Fruit fly (Drosophila melanogaster) whole organism, embryonic: Measurements from ENCODE around the gene Spt3.

Source experiments
- Blimp-1 ChIP-seq: fragments of 200-800 bp; sonication (Bioruptor generic); optimal IDR thresholded peaks from 3 replicates; lab custom pipeline; 2018; ENCODE audit warnings: missing biosample characterization, missing genetic modification characterization, mild to moderate bottlenecking, moderate library complexity, missing genetic modification reagents
- CG10147 ChIP-seq: fragments of 200-800 bp; sonication (Bioruptor generic); optimal IDR thresholded peaks from 2 replicates; lab custom pipeline; 2019; ENCODE audit warnings: missing biosample characterization, mild to moderate bottlenecking, missing genetic modification characterization, moderate library complexity
- CG10959 ChIP-seq: fragments of 200-800 bp; sonication (Bioruptor generic); IDR thresholded peaks from 2 replicates; pipeline ENCODE4 v1.3.6; 2022; ENCODE audit warnings: missing biosample characterization, missing genetic modification characterization
- CG11085 ChIP-seq: fragments of 200-800 bp; sonication (Bioruptor generic); IDR thresholded peaks from 2 replicates; pipeline ENCODE4 v1.3.6; 2022; ENCODE audit warnings: missing biosample characterization, missing genetic modification characterization
- CG11560 ChIP-seq: fragments of 200-800 bp; sonication (Bioruptor generic); IDR thresholded peaks from 3 replicates; pipeline ENCODE4 v1.3.6; 2022; ENCODE audit warnings: missing biosample characterization, missing genetic modification characterization
- CG15269 ChIP-seq: fragments of 200-800 bp; sonication (Bioruptor generic); optimal IDR thresholded peaks from 2 replicates; lab custom pipeline; 2018; ENCODE audit warnings: missing biosample characterization, mild to moderate bottlenecking, missing genetic modification characterization, moderate library complexity
- CG17359 ChIP-seq: fragments of 200-800 bp; sonication (Bioruptor generic); optimal IDR thresholded peaks from 3 replicates; lab custom pipeline; 2018; ENCODE audit warnings: missing biosample characterization, mild to moderate bottlenecking, missing genetic modification characterization, moderate library complexity
- CG2199 ChIP-seq: fragments of 200-800 bp; sonication (Bioruptor generic); IDR thresholded peaks from 3 replicates; pipeline ENCODE4 v1.3.6; 2022; ENCODE audit warnings: missing biosample characterization, missing genetic modification characterization
- CG31224 ChIP-seq: fragments of 200-800 bp; sonication (Bioruptor generic); IDR thresholded peaks from 2 replicates; pipeline ENCODE4 v1.3.6; 2022; ENCODE audit warnings: missing biosample characterization, missing genetic modification characterization
- CG3163 ChIP-seq: fragments of 200-800 bp; sonication (Bioruptor generic); optimal IDR thresholded peaks from 3 replicates; lab custom pipeline; 2016; ENCODE audit warnings: missing biosample characterization, missing genetic modification characterization
- CG32767 ChIP-seq: fragments of 200-800 bp; sonication (Bioruptor generic); IDR thresholded peaks from 2 replicates; pipeline ENCODE4 v1.3.6; 2022; ENCODE audit warnings: missing biosample characterization, missing genetic modification characterization
- CG33213 ChIP-seq: fragments of 200-800 bp; sonication (Bioruptor generic); optimal IDR thresholded peaks from 3 replicates; lab custom pipeline; 2016; ENCODE audit warnings: missing biosample characterization, missing genetic modification characterization
- CG4730 ChIP-seq: fragments of 200-800 bp; sonication (Bioruptor generic); IDR thresholded peaks from 2 replicates; pipeline ENCODE4 v1.3.6; 2022; ENCODE audit warnings: missing biosample characterization, missing genetic modification characterization
- CG6791 ChIP-seq: fragments of 200-800 bp; sonication (Bioruptor generic); IDR thresholded peaks from 3 replicates; pipeline ENCODE4 v1.3.6; 2022; ENCODE audit warnings: missing biosample characterization, missing genetic modification characterization; ENCODE audit not compliant: partially characterized antibody
- CG7963 ChIP-seq: fragments of 200-800 bp; sonication (Bioruptor generic); IDR thresholded peaks from 3 replicates; pipeline ENCODE4 v1.3.6; 2022; ENCODE audit warnings: missing biosample characterization, missing genetic modification characterization; ENCODE audit not compliant: partially characterized antibody
- Dad ChIP-seq: fragments of 200-800 bp; sonication (Bioruptor generic); optimal IDR thresholded peaks from 3 replicates; lab custom pipeline; 2016; ENCODE audit warnings: missing biosample characterization, missing genetic modification characterization
- Dfd ChIP-seq, 2 experiments: fragments of >200 bp; optimal IDR thresholded peaks; 2 replicates each; lab custom pipeline; 2017; ENCODE audit warnings: missing biosample characterization in 2 of 2, missing genetic modification characterization in 2 of 2
- Dip2 ChIP-seq: fragments of 200-800 bp; sonication (Bioruptor generic); IDR thresholded peaks from 2 replicates; pipeline ENCODE4 v1.3.6; 2022; ENCODE audit warnings: missing biosample characterization, missing genetic modification characterization
- Ets65A ChIP-seq: fragments of 200-800 bp; sonication (Bioruptor generic); peaks from one replicate; lab custom pipeline; 2016; ENCODE audit warnings: missing biosample characterization, missing genetic modification characterization
- H15 ChIP-seq: fragments of 200-800 bp; sonication (Bioruptor generic); IDR thresholded peaks from 3 replicates; pipeline ENCODE4 v1.3.6; 2022; ENCODE audit warnings: missing biosample characterization, missing genetic modification characterization
- HmgD ChIP-seq: fragments of 200-800 bp; sonication (Bioruptor generic); optimal IDR thresholded peaks from 3 replicates; lab custom pipeline; 2016; ENCODE audit warnings: missing biosample characterization, missing genetic modification characterization
- Hmr ChIP-seq: fragments of 200-800 bp; sonication (Bioruptor generic); optimal IDR thresholded peaks from 3 replicates; lab custom pipeline; 2017; ENCODE audit warnings: mild to moderate bottlenecking, missing biosample characterization, missing genetic modification reagents, missing genetic modification characterization
- Jarid2 ChIP-seq: fragments of 200-800 bp; sonication (Bioruptor generic); optimal IDR thresholded peaks from 3 replicates; lab custom pipeline; 2017; ENCODE audit warnings: mild to moderate bottlenecking, missing biosample characterization, missing genetic modification reagents, missing genetic modification characterization
- MBD-R2 ChIP-seq: fragments of 200-800 bp; sonication (Bioruptor generic); IDR thresholded peaks from 2 replicates; pipeline ENCODE4 v1.3.6; 2022; ENCODE audit warnings: missing biosample characterization, missing genetic modification characterization
- Med ChIP-seq: fragments of 200-800 bp; sonication (Bioruptor generic); peaks from one replicate; lab custom pipeline; 2016; ENCODE audit warnings: missing biosample characterization, missing genetic modification characterization, mild to moderate bottlenecking, inconsistent platforms, moderate library complexity
- Nf-YB ChIP-seq: fragments of 200-800 bp; sonication (Bioruptor generic); optimal IDR thresholded peaks from 3 replicates; lab custom pipeline; 2019; ENCODE audit warnings: missing biosample characterization, mild to moderate bottlenecking, missing genetic modification characterization, moderate library complexity
- Oaz ChIP-seq: fragments of 200-800 bp; sonication (Bioruptor generic); IDR thresholded peaks from 2 replicates; pipeline ENCODE4 v1.3.6; 2022; ENCODE audit warnings: missing biosample characterization, missing genetic modification characterization
- Optix ChIP-seq: fragments of 200-800 bp; sonication (Bioruptor generic); IDR thresholded peaks from 3 replicates; pipeline ENCODE4 v1.3.6; 2022; ENCODE audit warnings: missing biosample characterization, missing genetic modification characterization
- Taf1 ChIP-seq: fragments of 200-800 bp; sonication (Bioruptor generic); IDR thresholded peaks from 2 replicates; pipeline ENCODE4 v1.3.6; 2022; ENCODE audit warnings: missing biosample characterization, missing genetic modification characterization
- Trl ChIP-seq, 3 experiments: fragments of >200 bp in 2 of 3; fragments of 200-800 bp in 1 of 3; sonication (Bioruptor generic) in 1 of 3; optimal IDR thresholded peaks; 2 replicates in 1 of 3; 3 replicates in 2 of 3; lab custom pipeline; 2016 to 2017; ENCODE audit warnings: missing biosample characterization in 1 of 3, missing genetic modification characterization in 1 of 3
- YL-1 ChIP-seq: fragments of 200-800 bp; sonication (Bioruptor generic); optimal IDR thresholded peaks from 3 replicates; lab custom pipeline; 2017; ENCODE audit warnings: missing biosample characterization, mild to moderate bottlenecking, missing genetic modification characterization
- ac ChIP-seq: fragments of 200-800 bp; sonication (Bioruptor generic); optimal IDR thresholded peaks from 3 replicates; lab custom pipeline; 2017; ENCODE audit warnings: missing biosample characterization, mild to moderate bottlenecking, missing genetic modification characterization
- al ChIP-seq: fragments of 200-800 bp; sonication (Bioruptor generic); IDR thresholded peaks from 2 replicates; pipeline ENCODE4 v1.3.6; 2022; ENCODE audit warnings: missing biosample characterization, missing genetic modification characterization
- cas ChIP-seq: fragments of 200-800 bp; sonication (Bioruptor generic); IDR thresholded peaks from 2 replicates; pipeline ENCODE4 v1.3.6; 2022; ENCODE audit warnings: missing biosample characterization, missing genetic modification characterization
- dati ChIP-seq: fragments of 200-800 bp; sonication (Bioruptor generic); IDR thresholded peaks from 2 replicates; pipeline ENCODE4 v1.3.6; 2022; ENCODE audit warnings: missing biosample characterization, missing genetic modification characterization
- ems ChIP-seq: fragments of 200-800 bp; sonication (Bioruptor generic); optimal IDR thresholded peaks from 3 replicates; lab custom pipeline; 2016; ENCODE audit warnings: missing biosample characterization, missing genetic modification characterization
- esg ChIP-seq: fragments of 200-800 bp; sonication (Bioruptor generic); conservative IDR thresholded peaks from 2 replicates; pipeline ENCODE4 v1.3.6; 2022; ENCODE audit warnings: missing biosample characterization, missing genetic modification characterization
- eve ChIP-seq, 2 experiments: fragments of >200 bp; optimal IDR thresholded peaks; 2 replicates each; lab custom pipeline; 2017; ENCODE audit warnings: missing biosample characterization in 2 of 2, missing genetic modification characterization in 2 of 2
- grn ChIP-seq: fragments of 200-800 bp; sonication (Bioruptor generic); optimal IDR thresholded peaks from 3 replicates; lab custom pipeline; 2017; ENCODE audit warnings: missing biosample characterization, missing genetic modification characterization
- inv ChIP-seq: fragments of 200-800 bp; sonication (Bioruptor generic); IDR thresholded peaks from 2 replicates; pipeline ENCODE4 v1.3.6; 2022; ENCODE audit warnings: missing biosample characterization, missing genetic modification characterization; ENCODE audit not compliant: partially characterized antibody
- jumu ChIP-seq: fragments of 200-800 bp; sonication (Bioruptor generic); optimal IDR thresholded peaks from 3 replicates; lab custom pipeline; 2016; ENCODE audit warnings: missing biosample characterization, missing genetic modification characterization
- kni ChIP-seq: fragments of 200-800 bp; sonication (Bioruptor generic); optimal IDR thresholded peaks from 3 replicates; lab custom pipeline; 2017; ENCODE audit warnings: mild to moderate bottlenecking, missing biosample characterization, missing genetic modification reagents, missing genetic modification characterization
- nom ChIP-seq: fragments of 200-800 bp; sonication (Bioruptor generic); optimal IDR thresholded peaks from 2 replicates; lab custom pipeline; 2017; ENCODE audit warnings: missing biosample characterization, missing genetic modification characterization, mild to moderate bottlenecking, moderate library complexity, missing genetic modification reagents
- oc ChIP-seq: fragments of 200-800 bp; sonication (Bioruptor generic); optimal IDR thresholded peaks from 2 replicates; lab custom pipeline; 2018; ENCODE audit warnings: missing biosample characterization, mild to moderate bottlenecking, missing genetic modification characterization, moderate library complexity
- pb ChIP-seq: fragments of 200-800 bp; sonication (Bioruptor generic); optimal IDR thresholded peaks from 3 replicates; lab custom pipeline; 2016; ENCODE audit warnings: missing biosample characterization, missing genetic modification characterization
- phol ChIP-seq: fragments of 200-800 bp; sonication (Bioruptor generic); optimal IDR thresholded peaks from 3 replicates; lab custom pipeline; 2018; ENCODE audit warnings: missing biosample characterization, mild to moderate bottlenecking, missing genetic modification characterization, moderate library complexity
- pros ChIP-seq: fragments of 200-800 bp; sonication (Bioruptor generic); optimal IDR thresholded peaks from 3 replicates; lab custom pipeline; 2019; ENCODE audit warnings: missing biosample characterization, mild to moderate bottlenecking, missing genetic modification characterization, moderate library complexity
- sug ChIP-seq: fragments of 200-800 bp; optimal IDR thresholded peaks from 2 replicates; lab custom pipeline; 2019; ENCODE audit warnings: missing biosample characterization, mild to moderate bottlenecking, missing genetic modification characterization, moderate library complexity
- tap ChIP-seq: fragments of 200-800 bp; optimal IDR thresholded peaks from 3 replicates; lab custom pipeline; 2019; ENCODE audit warnings: missing biosample characterization, mild to moderate bottlenecking, missing genetic modification characterization, moderate library complexity
- unpg ChIP-seq: fragments of 200-800 bp; sonication (Bioruptor generic); optimal IDR thresholded peaks from 3 replicates; lab custom pipeline; 2018; ENCODE audit warnings: missing biosample characterization, mild to moderate bottlenecking, missing genetic modification characterization, moderate library complexity
- vnd ChIP-seq: fragments of 200-800 bp; sonication (Bioruptor generic); IDR thresholded peaks from 3 replicates; pipeline ENCODE4 v1.3.6; 2022; ENCODE audit warnings: missing biosample characterization, missing genetic modification characterization; ENCODE audit not compliant: partially characterized antibody

Spt3 gene

DNA sequence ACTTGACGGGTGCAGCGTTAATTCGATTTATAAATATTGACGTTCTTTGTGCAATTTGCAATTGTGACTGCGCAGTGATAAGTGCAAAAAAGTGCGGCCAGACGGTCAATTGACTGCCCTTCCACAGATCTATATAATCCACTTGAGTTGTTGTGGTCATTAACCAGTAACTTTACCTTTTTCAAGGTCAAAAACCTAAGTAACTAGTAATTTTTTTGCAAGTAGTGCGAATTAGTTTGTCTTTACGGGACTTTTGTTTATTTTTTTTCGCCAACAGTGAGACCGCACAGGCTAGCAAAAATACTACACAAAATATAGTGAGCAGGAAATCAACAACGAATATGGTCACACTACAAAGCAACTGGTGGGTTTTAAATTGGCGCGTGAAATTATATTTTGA, 42.3 kb upstream of the Spt3 start, which contains the start of gene Tango9 (continued):
- TF ChIP-seq Dad (GFP tag; lab: Kevin White, UChicago) (no peak), cas (no peak), eve (GFP tag; optimal IDR thresholded peaks at IDR 0.05; lab: Kevin White, UChicago) (no peak), Optix (GFP tag; lab: Robert Waterston, UW) (no peak), Ets65A (GFP tag; lab: Kevin White, UChicago) (no peak), CG33213 (peak; percentile 28), unpg (no peak), Nf-YB (GFP tag; lab: Kevin White, UChicago) (no peak), pb (GFP tag; lab: Kevin White, UChicago) (no peak), grn (no peak), CG17359 (no peak), Blimp-1 (GFP tag; lab: Kevin White, UChicago) (no peak), Med (peak; percentile 63), CG10147 (GFP tag; lab: Kevin White, UChicago) (no peak), H15 (GFP tag; lab: Robert Waterston, UW) (no peak), phol (peak; percentile 39), dati (GFP tag; lab: Robert Waterston, UW) (no peak), YL-1 (GFP tag; lab: Kevin White, UChicago) (peak; percentile 39), CG32767 (GFP tag; lab: Robert Waterston, UW) (no peak), CG11560 (tag; lab: Robert Waterston, UW) (no peak), Oaz (GFP tag; lab: Robert Waterston, UW) (no peak), tap (tag; lab: Kevin White, UChicago) (no peak), Taf1 (GFP tag; lab: Robert Waterston, UW) (no peak), ems (no peak), CG4730 (GFP tag; lab: Robert Waterston, UW) (no peak), MBD-R2 (peak; percentile 78), jumu (GFP tag; lab: Kevin White, UChicago) (no peak), sug (peak; percentile 25), CG10959 (GFP tag; lab: Robert Waterston, UW) (no peak), Hmr (peak; percentile 52), inv (no peak), al (GFP tag; lab: Robert Waterston, UW) (no peak), ac (GFP tag; lab: Kevin White, UChicago) (no peak), Dfd (GFP tag; optimal IDR thresholded peaks at IDR 0.05; lab: Kevin White, UChicago) (no peak), vnd (GFP tag; lab: Robert Waterston, UW) (no peak)

DNA sequence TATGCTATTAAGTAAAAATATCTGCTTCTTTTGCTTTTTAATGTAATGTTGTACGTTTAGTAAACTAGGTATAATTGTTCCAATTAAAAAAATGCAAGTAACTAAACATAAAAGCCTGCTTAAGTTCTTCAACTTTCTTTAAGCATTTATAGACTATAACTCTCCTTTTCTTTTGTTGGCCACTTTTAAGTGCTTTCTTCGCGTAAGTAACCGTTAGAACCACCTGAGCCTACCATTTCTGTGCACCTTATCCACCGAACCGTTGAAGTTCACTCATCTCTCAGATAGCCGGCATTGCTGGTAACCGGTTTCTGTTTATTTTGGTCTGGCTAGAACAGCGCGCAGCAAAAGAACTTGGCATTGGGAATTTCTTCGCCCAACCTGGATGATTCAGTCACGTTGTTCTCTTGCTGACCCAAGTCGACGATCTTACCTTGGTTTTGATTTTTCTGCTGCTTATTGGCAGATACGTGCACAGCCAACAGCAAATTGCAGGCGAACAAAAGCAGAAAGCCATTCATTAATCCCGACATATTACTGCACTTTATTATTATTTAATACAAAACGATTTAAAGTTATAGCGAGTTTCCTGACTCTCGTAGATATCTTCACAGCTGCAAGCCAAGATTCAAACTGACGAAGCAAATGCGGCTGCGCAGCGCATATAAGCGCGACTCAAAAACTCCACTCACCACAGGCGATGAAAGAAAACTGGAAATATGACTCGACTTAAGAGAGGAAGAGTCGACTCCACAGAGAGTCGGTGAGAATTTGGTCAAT, 40.2 kb upstream of the Spt3 start, which contains the start of gene CG10005:
TSS of gene CG10005 (minus strand) at position 642 of the 780 bp plus-strand sequence.
- TF ChIP-seq CG2199, result peak; percentile 18; the same call in 1 of the 3 replicates
- TF ChIP-seq CG6791, result no peak
- TF ChIP-seq CG11085 (GFP tag; lab: Robert Waterston, UW), result 0 out of 2 replicates have a peak, but pooled peaks have one; percentile 26
- peak; percentile 90 for TF ChIP-seq Blimp-1 (GFP tag; lab: Kevin White, UChicago)
- no peak for TF ChIP-seq HmgD (GFP tag; lab: Kevin White, UChicago)
- TF ChIP-seq CG31224, result 0 out of 2 replicates have a peak, but pooled peaks have one; percentile 6
- peak; percentile 20 for TF ChIP-seq oc
- TF ChIP-seq Jarid2 (GFP tag; lab: Kevin White, UChicago), result peak; percentile 77
- TF ChIP-seq nom (GFP tag; lab: Kevin White, UChicago), result peak; percentile 60
- TF ChIP-seq Trl (optimal IDR thresholded peaks at IDR 0.05; lab: Kevin White, UChicago), result peak; percentile 40 to 67
- TF ChIP-seq Trl (GFP tag; optimal IDR thresholded peaks at IDR 0.05; lab: Kevin White, UChicago), result no peak
- no peak for TF ChIP-seq CG7963
- TF ChIP-seq CG3163 (GFP tag; lab: Kevin White, UChicago), result peak; percentile 90
- TF ChIP-seq CG15269 (tag; lab: Kevin White, UChicago), result no peak
- peak; percentile 69 for TF ChIP-seq kni (GFP tag; lab: Kevin White, UChicago)
- peak; percentile 2 for TF ChIP-seq pros (GFP tag; lab: Kevin White, UChicago)
- TF ChIP-seq Dip2 (GFP tag; lab: Robert Waterston, UW), result no peak
- TF ChIP-seq esg (GFP tag; lab: Robert Waterston, UW), result no peak
